Fruit fly (Drosophila melanogaster): ENCODE data around the gene AdipoR.

AdipoR gene

dm6 chr3R:22589311-22589710, 41.7 kb upstream of the AdipoR start (continued):
- TF ChIP-seq tll (GFP tag; optimal IDR thresholded peaks at IDR 0.05) (no peak), Fer1 (GFP tag; optimal IDR thresholded peaks at IDR 0.05) (peak; percentile 27), CG8388 (GFP tag; optimal IDR thresholded peaks at IDR 0.05) (peak; percentile 29), Jarid2 (GFP tag; optimal IDR thresholded peaks at IDR 0.05) (peak; percentile 30), zfh1 (GFP tag; IDR thresholded peaks at IDR 0.05) (0 out of 3 replicates have a peak, but pooled peaks have one; percentile 10), oc (tag; optimal IDR thresholded peaks at IDR 0.05) (peak; percentile 48), chif (GFP tag; optimal IDR thresholded peaks at IDR 0.05) (peak; percentile 2 to 31), CG12104 (GFP tag; optimal IDR thresholded peaks at IDR 0.05) (peak; percentile 41), CG17328 (GFP tag; IDR thresholded peaks at IDR 0.05) (no peak), CG7271 (tag; optimal IDR thresholded peaks at IDR 0.05) (peak; percentile 62), CG7556 (GFP tag; optimal IDR thresholded peaks at IDR 0.05) (peak; percentile 15), Dfd (GFP tag; optimal IDR thresholded peaks at IDR 0.05) (no peak), CG10979 (tag; optimal IDR thresholded peaks at IDR 0.05) (peak; percentile 7), CG2678 (tag; optimal IDR thresholded peaks at IDR 0.05) (peak; percentile 65), dpn (GFP tag; optimal IDR thresholded peaks at IDR 0.05) (peak in 1 of 2 experiments; percentile 6), CG2875 (GFP tag; optimal IDR thresholded peaks at IDR 0.05) (peak; percentile 78), CG13296 (GFP tag; optimal IDR thresholded peaks at IDR 0.05) (peak; percentile 1), CG10267 (tag; optimal IDR thresholded peaks at IDR 0.05) (peak; percentile 0), h (optimal IDR thresholded peaks at IDR 0.05) (no peak), CG6654 (GFP tag; optimal IDR thresholded peaks at IDR 0.05) (peak; percentile 13)

- TF ChIP-seq wek (GFP tag; optimal IDR thresholded peaks at IDR 0.05) (no peak), CG3847 (GFP tag; IDR thresholded peaks at IDR 0.05) (no peak), Antp (GFP tag; optimal IDR thresholded peaks at IDR 0.05) (no peak), CG9932 (GFP tag; IDR thresholded peaks at IDR 0.05) (no peak), Pdp1 (GFP tag; optimal IDR thresholded peaks at IDR 0.05) (peak in 1 of 2 experiments; percentile 66), esg (GFP tag; conservative IDR thresholded peaks at IDR 0.05) (no peak), Stat92E (GFP tag; optimal IDR thresholded peaks at IDR 0.05) (no peak), ERR (GFP tag; optimal IDR thresholded peaks at IDR 0.05) (no peak), seq (GFP tag; IDR thresholded peaks at IDR 0.05) (no peak), Sox102F (GFP tag; optimal IDR thresholded peaks at IDR 0.05) (no peak), Bdp1 (GFP tag; optimal IDR thresholded peaks at IDR 0.05) (no peak), jumu (GFP tag; optimal IDR thresholded peaks at IDR 0.05) (no peak), CG1832 (GFP tag; optimal IDR thresholded peaks at IDR 0.05) (no peak), CG33213 (GFP tag; optimal IDR thresholded peaks at IDR 0.05) (no peak), gfzf (GFP tag; optimal IDR thresholded peaks at IDR 0.05) (no peak), NFAT (GFP tag; IDR thresholded peaks at IDR 0.05) (no peak), gcm2 (GFP tag; optimal IDR thresholded peaks at IDR 0.05) (no peak), CG10431 (GFP tag; optimal IDR thresholded peaks at IDR 0.05) (no peak), CG8290 (GFP tag; optimal IDR thresholded peaks at IDR 0.05) (no peak), CG8290 (tag; optimal IDR thresholded peaks at IDR 0.05) (no peak), sens (GFP tag) (peak; percentile 83), CG7357 (GFP tag; IDR thresholded peaks at IDR 0.05) (no peak), CG1792 (GFP tag; optimal IDR thresholded peaks at IDR 0.05) (no peak), fru (optimal IDR thresholded peaks at IDR 0.05) (no peak), odd (GFP tag; optimal IDR thresholded peaks at IDR 0.05) (no peak), CG11560 (tag; IDR thresholded peaks at IDR 0.05) (no peak), Elba2 (GFP tag; optimal IDR thresholded peaks at IDR 0.05) (no peak), CG2129 (GFP tag; IDR thresholded peaks at IDR 0.05; ENCODE audit: partially characterized antibody) (no peak), Hr51 (GFP tag; optimal IDR thresholded peaks at IDR 0.05) (no peak), CG33557 (GFP tag; optimal IDR thresholded peaks at IDR 0.05) (no peak), Med (GFP tag) (no peak), tin (GFP tag; optimal IDR thresholded peaks at IDR 0.05) (no peak)
Observed at dm6 chr3R:22588756-22589155, 41.1 kb upstream of the AdipoR start.
